Fruit fly (Drosophila melanogaster): ENCODE data around the gene beat-Ia.
A peak's percentile ranks its signal among the peaks of the same experiment; 100 is the strongest.

Gene beat-Ia

DNA sequence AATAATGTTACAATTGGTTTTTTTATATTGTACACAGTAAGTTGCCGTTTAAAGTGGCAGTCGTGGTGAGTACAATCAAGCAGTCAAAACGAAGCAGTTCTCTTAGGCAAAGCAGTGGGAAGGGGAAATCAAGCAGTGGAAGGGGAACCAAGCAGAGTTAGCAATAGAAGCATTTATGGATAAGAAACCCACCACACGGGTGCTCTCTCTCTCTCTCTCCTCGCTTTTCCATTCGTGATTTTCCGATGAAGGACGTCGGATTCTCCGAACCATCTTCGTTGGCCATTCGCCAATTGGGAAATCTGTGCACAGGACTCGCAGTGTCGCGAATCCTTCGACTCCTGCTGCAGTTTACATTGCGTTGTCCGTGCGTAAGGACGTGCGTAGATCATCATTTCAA lies at the start of gene beat-Ia:
Gene beat-Ia (plus strand): TSS at position 319 of the 400 bp plus-strand sequence.
- no peak for TF ChIP-seq CG10348 (GFP tag; IDR thresholded peaks at IDR 0.05)
- TF ChIP-seq fd96Ca (GFP tag; IDR thresholded peaks at IDR 0.05): no peak
- 0 out of 2 replicates have a peak, but pooled peaks have one; percentile 45 for TF ChIP-seq CG12605 (GFP tag; IDR thresholded peaks at IDR 0.05)
- TF ChIP-seq D1 (tag; optimal IDR thresholded peaks at IDR 0.05): no peak
- no peak for TF ChIP-seq CG8159 (tag; optimal IDR thresholded peaks at IDR 0.05)
- no peak for TF ChIP-seq rn (GFP tag; IDR thresholded peaks at IDR 0.05)
- no peak for TF ChIP-seq Pif1B (GFP tag; optimal IDR thresholded peaks at IDR 0.05)
- no peak for TF ChIP-seq CG9948 (tag; optimal IDR thresholded peaks at IDR 0.05)

DNA sequence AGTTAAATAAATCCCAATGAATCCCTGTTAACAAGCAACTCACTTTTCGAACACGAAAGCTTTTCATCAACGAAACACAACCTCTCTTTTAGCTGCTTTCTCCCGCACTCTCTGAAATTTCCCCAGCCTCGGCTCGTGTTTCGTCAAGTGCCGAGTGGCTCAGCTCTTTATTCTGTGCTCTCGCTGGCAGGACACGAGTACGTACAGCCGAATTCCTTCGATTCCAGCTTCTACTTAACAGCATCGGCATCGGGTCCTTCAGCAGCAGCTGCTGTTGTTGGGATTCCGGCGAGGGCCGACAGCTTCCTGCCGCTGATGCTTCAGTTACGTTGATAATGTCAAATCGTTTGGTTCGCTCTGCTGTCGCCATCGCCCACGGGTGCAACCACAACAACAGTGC lies 49.6 kb upstream of the beat-Ia start, which contains the start of gene beat-Ic:
Gene beat-Ic (plus strand): TSS at position 93 of the 400 bp plus-strand sequence.
- TF ChIP-seq CG34367 (tag; optimal IDR thresholded peaks at IDR 0.05): no peak
- TF ChIP-seq Pif1A (GFP tag; optimal IDR thresholded peaks at IDR 0.05): no peak
- TF ChIP-seq CG10348 (GFP tag; IDR thresholded peaks at IDR 0.05): no peak
- no peak for TF ChIP-seq CG4496 (GFP tag; IDR thresholded peaks at IDR 0.05)
- no peak for TF ChIP-seq CG8159 (tag; optimal IDR thresholded peaks at IDR 0.05)
- TF ChIP-seq Snoo (tag; optimal IDR thresholded peaks at IDR 0.05): no peak
- TF ChIP-seq CG17806 (tag; optimal IDR thresholded peaks at IDR 0.05): no peak
- no peak for TF ChIP-seq Ets98B (GFP tag; IDR thresholded peaks at IDR 0.05)
- no peak for TF ChIP-seq CG15710 (tag; optimal IDR thresholded peaks at IDR 0.05)
- TF ChIP-seq Pif1B (GFP tag; optimal IDR thresholded peaks at IDR 0.05): no peak
- TF ChIP-seq rn (GFP tag; IDR thresholded peaks at IDR 0.05): no peak
- TF ChIP-seq gl (tag; optimal IDR thresholded peaks at IDR 0.05): no peak
- no peak for TF ChIP-seq CG14655 (GFP tag; optimal IDR thresholded peaks at IDR 0.05)

DNA sequence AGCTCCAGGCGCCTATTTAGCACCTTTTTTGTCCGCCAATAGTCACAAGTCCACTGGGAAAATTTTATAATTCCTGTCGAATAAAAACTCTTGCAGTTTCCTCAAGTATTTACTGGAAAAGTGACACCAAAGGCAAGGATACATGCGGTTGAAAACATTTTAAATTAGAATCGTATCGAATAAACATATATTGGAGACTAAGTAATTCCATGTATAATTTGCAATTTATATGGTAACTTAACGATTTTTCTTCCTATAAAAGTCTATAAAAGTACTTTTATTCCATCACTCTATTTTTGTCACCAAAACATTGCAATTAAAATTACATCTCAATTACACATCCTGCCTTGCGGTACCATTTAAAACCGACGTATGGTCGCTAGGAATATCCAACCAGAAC lies 46.2 kb upstream of the beat-Ia start, which contains the start of gene CG34167:
Gene CG34167 (minus strand): TSS at position 101 of the 400 bp plus-strand sequence.
- TF ChIP-seq CG10348 (GFP tag; IDR thresholded peaks at IDR 0.05) (no peak), CG17806 (tag; optimal IDR thresholded peaks at IDR 0.05) (no peak), Ets98B (GFP tag; IDR thresholded peaks at IDR 0.05) (no peak), CG13204 (GFP tag; optimal IDR thresholded peaks at IDR 0.05) (no peak), rn (GFP tag; IDR thresholded peaks at IDR 0.05) (no peak), CG34367 (tag; optimal IDR thresholded peaks at IDR 0.05) (no peak), CG12605 (GFP tag; IDR thresholded peaks at IDR 0.05) (no peak), CG4496 (GFP tag; IDR thresholded peaks at IDR 0.05) (no peak), CG15710 (tag; optimal IDR thresholded peaks at IDR 0.05) (no peak), CG8159 (tag; optimal IDR thresholded peaks at IDR 0.05) (no peak), Snoo (tag; optimal IDR thresholded peaks at IDR 0.05) (no peak), Pif1A (GFP tag; optimal IDR thresholded peaks at IDR 0.05) (no peak), CG9948 (tag; optimal IDR thresholded peaks at IDR 0.05) (no peak), CG8301 (tag; optimal IDR thresholded peaks at IDR 0.05) (no peak), EcR (GFP tag; optimal IDR thresholded peaks at IDR 0.05) (no peak), Pif1B (GFP tag; optimal IDR thresholded peaks at IDR 0.05) (no peak), gl (tag; optimal IDR thresholded peaks at IDR 0.05) (no peak), D1 (tag; optimal IDR thresholded peaks at IDR 0.05) (no peak), CG32121 (GFP tag; IDR thresholded peaks at IDR 0.05) (no peak), CG14655 (GFP tag; optimal IDR thresholded peaks at IDR 0.05) (no peak)

DNA sequence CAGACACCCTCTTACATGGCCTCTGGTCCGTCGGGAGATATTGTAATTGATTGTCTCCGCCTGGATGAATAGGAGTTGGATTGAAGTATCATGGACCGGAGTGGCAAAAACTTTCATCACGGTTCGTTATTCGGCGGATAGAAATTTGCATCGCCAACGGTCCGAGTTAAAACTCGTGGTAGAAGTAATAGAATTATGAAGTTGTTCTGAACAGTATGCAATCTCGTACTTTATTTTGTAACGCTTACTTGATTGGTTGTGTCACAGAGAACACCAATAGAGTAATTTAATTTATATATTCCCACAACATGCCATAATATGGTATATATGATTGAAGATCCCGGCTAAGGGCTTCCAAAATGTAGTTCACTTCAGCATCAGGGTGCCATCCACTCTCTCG lies 45.7 kb upstream of the beat-Ia start, which contains the start of the genes CG13245 and CG43816:
Gene CG13245 (plus strand): TSS at position 301 of the 400 bp plus-strand sequence.
Gene CG43816 (plus strand): TSS at position 301 of the 400 bp plus-strand sequence.
- TF ChIP-seq CG8301 (tag; optimal IDR thresholded peaks at IDR 0.05) (no peak), Snoo (tag; optimal IDR thresholded peaks at IDR 0.05) (no peak), rn (GFP tag; IDR thresholded peaks at IDR 0.05) (no peak), CG10348 (GFP tag; IDR thresholded peaks at IDR 0.05) (no peak), CG8159 (tag; optimal IDR thresholded peaks at IDR 0.05) (no peak), CG34367 (tag; optimal IDR thresholded peaks at IDR 0.05) (no peak), gl (tag; optimal IDR thresholded peaks at IDR 0.05) (no peak), EcR (GFP tag; optimal IDR thresholded peaks at IDR 0.05) (no peak), Pif1B (GFP tag; optimal IDR thresholded peaks at IDR 0.05) (no peak)

DNA sequence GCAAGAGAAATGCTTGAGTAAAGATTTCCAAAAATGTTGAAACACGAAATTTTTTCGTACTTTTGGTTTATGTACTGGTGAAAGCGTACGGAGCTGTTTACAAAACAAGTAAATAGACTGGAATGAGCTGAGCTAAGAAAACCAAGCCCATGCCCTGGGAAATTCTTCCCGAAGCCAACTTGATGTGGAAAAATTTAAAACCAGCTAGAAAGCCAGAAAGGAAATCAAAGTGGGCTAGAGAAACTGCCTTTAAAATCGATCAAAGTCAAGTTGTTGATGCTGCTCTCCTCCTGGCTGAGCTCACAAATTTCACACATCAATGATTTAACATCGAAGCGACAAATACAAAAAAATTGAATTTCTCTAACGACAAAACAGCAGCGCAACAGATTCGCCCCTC lies 43.6 kb upstream of the beat-Ia start, which contains the start of gene CG31820:
Gene CG31820 (minus strand): TSS at position 101 of the 400 bp plus-strand sequence.
- TF ChIP-seq CG34367 (tag; optimal IDR thresholded peaks at IDR 0.05) (no peak), CG9948 (tag; optimal IDR thresholded peaks at IDR 0.05) (no peak), Ets98B (GFP tag; IDR thresholded peaks at IDR 0.05) (no peak), EcR (GFP tag; optimal IDR thresholded peaks at IDR 0.05) (no peak), fd96Ca (GFP tag; IDR thresholded peaks at IDR 0.05) (no peak), CG14655 (GFP tag; optimal IDR thresholded peaks at IDR 0.05) (no peak), rn (GFP tag; IDR thresholded peaks at IDR 0.05) (no peak), CG15710 (tag; optimal IDR thresholded peaks at IDR 0.05) (no peak), CG17806 (tag; optimal IDR thresholded peaks at IDR 0.05) (no peak), CG12605 (GFP tag; IDR thresholded peaks at IDR 0.05) (no peak), CG8159 (tag; optimal IDR thresholded peaks at IDR 0.05) (no peak), CG13204 (GFP tag; optimal IDR thresholded peaks at IDR 0.05) (no peak), D1 (tag; optimal IDR thresholded peaks at IDR 0.05) (no peak)

DNA sequence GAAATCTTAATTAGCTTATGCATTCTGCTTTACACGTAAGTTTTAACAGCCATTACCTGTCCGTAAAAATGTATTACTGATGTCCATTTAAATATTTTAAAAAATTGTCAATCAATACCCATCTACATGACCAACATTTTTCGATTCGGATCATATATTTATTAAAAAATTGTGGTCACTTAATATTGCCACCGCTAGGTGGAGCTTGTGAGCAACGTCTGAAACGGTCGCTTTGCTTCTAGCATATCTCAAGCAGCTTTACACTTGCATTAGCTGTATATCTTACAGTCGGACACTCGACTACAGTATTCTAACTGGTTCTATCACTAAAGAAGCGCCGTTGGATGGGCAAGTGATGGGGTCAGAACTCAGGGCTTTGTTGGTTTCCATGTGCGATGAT lies 23.1 kb upstream of the beat-Ia start:
- TF ChIP-seq CG14655 (GFP tag; optimal IDR thresholded peaks at IDR 0.05) (no peak), Pif1A (GFP tag; optimal IDR thresholded peaks at IDR 0.05) (no peak)

DNA sequence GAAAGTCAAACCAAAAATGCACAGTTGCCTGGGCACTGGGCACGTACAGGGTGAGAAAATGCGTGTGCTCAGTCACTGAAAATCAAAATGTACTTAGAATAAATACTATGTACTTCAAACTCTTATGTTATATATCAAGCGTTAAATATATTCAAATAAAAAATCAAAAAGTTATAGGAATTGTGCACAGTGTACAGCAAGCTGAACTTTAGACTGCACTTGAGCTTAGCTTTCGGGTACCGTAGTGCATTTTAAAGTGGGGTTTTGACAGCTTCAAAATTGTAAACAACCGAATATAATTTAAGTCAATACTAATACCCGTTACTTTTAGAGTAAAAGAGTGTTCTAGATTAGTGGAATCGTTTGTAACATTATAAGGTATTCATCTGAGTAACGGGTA lies 9.5 kb upstream of the beat-Ia start:
- TF ChIP-seq CG14655 (GFP tag; optimal IDR thresholded peaks at IDR 0.05): no peak
- TF ChIP-seq CG32121 (GFP tag; IDR thresholded peaks at IDR 0.05): no peak
- TF ChIP-seq Pif1A (GFP tag; optimal IDR thresholded peaks at IDR 0.05): no peak
- no peak for TF ChIP-seq D1 (tag; optimal IDR thresholded peaks at IDR 0.05)
- no peak for TF ChIP-seq Snoo (tag; optimal IDR thresholded peaks at IDR 0.05)
- TF ChIP-seq CG17806 (tag; optimal IDR thresholded peaks at IDR 0.05): no peak
- TF ChIP-seq rn (GFP tag; IDR thresholded peaks at IDR 0.05): no peak
